Fruit fly (Drosophila melanogaster) whole organism, adult: ENCODE results near the gene Brr2.

ENCODE experiments used
- CG11617 ChIP-seq: fragments of 200-800 bp; sonication (Bioruptor generic); optimal IDR thresholded peaks from 2 replicates; lab custom pipeline; 2017; ENCODE audit warnings: mild to moderate bottlenecking, missing biosample characterization, missing genetic modification reagents, missing genetic modification characterization
- CG12768 ChIP-seq: fragments of 200-800 bp; sonication (Bioruptor generic); optimal IDR thresholded peaks from 2 replicates; lab custom pipeline; 2017; ENCODE audit warnings: missing biosample characterization, missing genetic modification characterization, mild to moderate bottlenecking, moderate library complexity, missing genetic modification reagents
- CG14711 ChIP-seq: fragments of 200-800 bp; sonication (Bioruptor generic); optimal IDR thresholded peaks from 2 replicates; lab custom pipeline; 2018; ENCODE audit warnings: missing biosample characterization, mild to moderate bottlenecking, missing genetic modification characterization, moderate library complexity
- CG1620 ChIP-seq: fragments of 200-800 bp; sonication (Bioruptor generic); optimal IDR thresholded peaks from 2 replicates; lab custom pipeline; 2016; ENCODE audit warnings: missing biosample characterization, missing genetic modification characterization
- CG33017 ChIP-seq: fragments of 200-800 bp; sonication (Bioruptor generic); optimal IDR thresholded peaks from 2 replicates; lab custom pipeline; 2018; ENCODE audit warnings: missing biosample characterization, mild to moderate bottlenecking, missing genetic modification characterization, moderate library complexity
- CG5204 ChIP-seq: fragments of 200-800 bp; sonication (Bioruptor generic); optimal IDR thresholded peaks from 2 replicates; lab custom pipeline; 2016; ENCODE audit warnings: missing biosample characterization, missing genetic modification characterization
- CG7045 ChIP-seq: fragments of 200-800 bp; sonication (Bioruptor generic); optimal IDR thresholded peaks from 2 replicates; lab custom pipeline; 2017; ENCODE audit warnings: missing biosample characterization, mild to moderate bottlenecking, missing genetic modification characterization
- CG7101 ChIP-seq: fragments of 200-800 bp; sonication (Bioruptor generic); optimal IDR thresholded peaks from 2 replicates; lab custom pipeline; 2018; ENCODE audit warnings: missing biosample characterization, mild to moderate bottlenecking, missing genetic modification characterization, moderate library complexity
- Clk ChIP-seq: fragments of 200-800 bp; sonication (Bioruptor generic); optimal IDR thresholded peaks from 2 replicates; lab custom pipeline; 2017; ENCODE audit warnings: missing biosample characterization, missing genetic modification characterization
- Crg-1 ChIP-seq: fragments of 200-800 bp; sonication (Bioruptor generic); optimal IDR thresholded peaks from 2 replicates; lab custom pipeline; 2016; ENCODE audit warnings: missing biosample characterization, missing genetic modification characterization
- Hr96 ChIP-seq: fragments of 200-800 bp; sonication (Bioruptor generic); optimal IDR thresholded peaks from 2 replicates; lab custom pipeline; 2016; ENCODE audit warnings: missing biosample characterization, missing genetic modification characterization
- Mnt ChIP-seq: fragments of 200-800 bp; sonication (Bioruptor generic); optimal IDR thresholded peaks from 2 replicates; lab custom pipeline; 2016; ENCODE audit warnings: missing biosample characterization, mild to moderate bottlenecking, missing genetic modification characterization
- bab1 ChIP-seq: fragments of 200-800 bp; sonication (Bioruptor generic); optimal IDR thresholded peaks from 3 replicates; lab custom pipeline; 2019; ENCODE audit warnings: missing biosample characterization, mild to moderate bottlenecking, missing genetic modification characterization, moderate library complexity
- cic ChIP-seq: fragments of 200-800 bp; sonication (Bioruptor generic); optimal IDR thresholded peaks from 2 replicates; lab custom pipeline; 2017; ENCODE audit warnings: missing biosample characterization, mild to moderate bottlenecking, missing genetic modification characterization, moderate library complexity
- cnc ChIP-seq, 2 experiments: fragments of >200 bp; optimal IDR thresholded peaks; 2 replicates each; lab custom pipeline; 2017
- kay ChIP-seq: fragments of 200-800 bp; sonication (Bioruptor generic); peaks from one replicate; lab custom pipeline; 2016; ENCODE audit warnings: missing biosample characterization, missing genetic modification characterization, borderline replicate concordance
- ovo ChIP-seq: fragments of 200-800 bp; sonication (Bioruptor generic); optimal IDR thresholded peaks from 2 replicates; lab custom pipeline; 2016; ENCODE audit warnings: missing biosample characterization, missing genetic modification characterization
- pad ChIP-seq: fragments of 200-800 bp; sonication (Bioruptor generic); optimal IDR thresholded peaks from 3 replicates; lab custom pipeline; 2017; ENCODE audit warnings: missing biosample characterization, missing genetic modification characterization, mild to moderate bottlenecking, moderate library complexity, missing genetic modification reagents
- tj ChIP-seq: fragments of 200-800 bp; sonication (Bioruptor generic); optimal IDR thresholded peaks from 3 replicates; lab custom pipeline; 2017; ENCODE audit warnings: missing biosample characterization, mild to moderate bottlenecking, missing genetic modification characterization, moderate library complexity
- toe ChIP-seq: fragments of 200-800 bp; sonication (Bioruptor generic); optimal IDR thresholded peaks from 2 replicates; lab custom pipeline; 2016; ENCODE audit warnings: missing biosample characterization, missing genetic modification characterization

Brr2 gene

dm6 chr3L:15968686-15969085 lies 1.0 kb upstream of the Brr2 start:
- peak; percentile 5 for TF ChIP-seq bab1 (GFP tag; lab: Kevin White, UChicago)
- TF ChIP-seq cic (GFP tag; lab: Kevin White, UChicago), result peak; percentile 50
- TF ChIP-seq Crg-1, result no peak

DNA sequence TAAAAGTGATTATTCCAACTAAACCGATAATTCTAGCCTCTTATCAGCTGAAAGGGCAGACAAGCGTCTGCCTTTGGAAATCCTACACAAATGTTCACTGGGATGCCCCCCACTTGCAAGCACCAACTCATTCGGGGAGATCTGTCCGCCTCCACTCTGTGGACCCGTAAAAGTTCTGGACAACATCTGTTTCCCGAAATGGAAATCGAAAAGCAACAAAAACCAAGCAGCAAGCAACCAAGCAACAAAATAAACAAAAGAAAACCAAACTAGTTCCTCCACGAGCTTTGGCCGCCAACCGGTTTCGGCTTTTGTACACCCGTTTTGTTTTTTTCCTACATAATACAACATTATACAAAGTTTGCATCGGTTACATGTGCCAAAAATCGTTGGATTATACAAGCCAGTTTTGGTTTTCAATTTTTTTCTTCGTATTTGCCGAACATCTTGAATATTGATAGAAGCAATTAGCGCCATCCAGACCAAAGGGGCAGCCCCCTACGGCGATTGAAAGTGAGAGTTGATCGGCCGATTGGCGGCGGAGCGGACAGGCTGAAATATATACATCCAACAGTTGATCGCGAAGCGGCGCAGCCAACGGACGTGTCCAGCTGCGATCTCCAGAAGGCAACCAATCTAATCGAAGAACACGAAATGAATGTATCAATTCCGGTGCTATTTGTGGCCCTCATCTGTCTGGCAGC lies 8.9 kb downstream of the Brr2 start, which contains the start of gene CG17032:
TSS of gene CG17032 (plus strand) at position 232 of the 704 bp plus-strand sequence.
- TF ChIP-seq CG11617 (GFP tag; lab: Kevin White, UChicago) (no peak), Crg-1 (no peak), CG14711 (no peak), tj (GFP tag; lab: Kevin White, UChicago) (no peak), toe (GFP tag; lab: Kevin White, UChicago) (no peak), cic (GFP tag; lab: Kevin White, UChicago) (no peak), ovo (GFP tag; lab: Kevin White, UChicago) (no peak), CG7101 (no peak), CG1620 (no peak), CG12768 (no peak), bab1 (GFP tag; lab: Kevin White, UChicago) (no peak), kay (GFP tag; lab: Kevin White, UChicago) (no peak), Hr96 (GFP tag; lab: Kevin White, UChicago) (no peak), cnc (optimal IDR thresholded peaks at IDR 0.05; lab: Kevin White, UChicago) (no peak), pad (no peak), Mnt (no peak), CG7045 (GFP tag; lab: Kevin White, UChicago) (no peak), Clk (GFP tag; lab: Kevin White, UChicago) (no peak), CG5204 (GFP tag; lab: Kevin White, UChicago) (no peak), CG33017 (tag; lab: Kevin White, UChicago) (no peak)

DNA sequence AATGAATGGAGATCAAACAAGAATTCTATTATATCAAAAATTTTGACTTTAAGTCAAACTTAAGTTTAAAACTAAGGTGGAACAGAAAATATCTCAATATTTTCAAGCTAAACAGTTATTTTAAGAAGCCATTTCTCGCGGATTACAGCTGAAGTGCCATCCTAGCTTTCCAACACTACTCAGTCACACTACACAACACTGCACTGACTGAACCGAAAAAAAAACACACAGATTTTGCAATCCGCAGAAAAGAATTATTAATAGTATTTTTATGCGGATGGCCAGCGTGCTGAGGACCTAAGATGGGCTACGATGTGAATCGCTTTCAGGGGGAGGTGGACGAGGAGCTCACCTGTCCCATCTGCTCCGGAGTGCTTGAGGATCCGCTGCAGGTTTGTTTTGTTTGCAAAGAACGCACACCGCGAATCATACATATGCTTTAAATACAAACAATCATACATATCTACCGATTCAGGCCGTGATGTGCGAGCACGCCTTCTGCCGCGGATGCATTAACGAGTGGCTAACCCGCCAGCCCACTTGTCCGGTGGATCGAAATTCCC lies 11.1 kb downstream of the Brr2 start, which contains the start of gene elgi:
TSS of gene elgi (plus strand) at position 103 of the 563 bp plus-strand sequence.
- TF ChIP-seq CG14711 (peak; percentile 51), CG1620 (peak; percentile 90), Crg-1 (peak; percentile 95), CG7101 (peak; percentile 77), ovo (GFP tag; lab: Kevin White, UChicago) (peak; percentile 73), CG7045 (GFP tag; lab: Kevin White, UChicago) (peak; percentile 73), kay (GFP tag; lab: Kevin White, UChicago) (no peak), CG12768 (peak; percentile 79), cic (GFP tag; lab: Kevin White, UChicago) (peak; percentile 71), cnc (optimal IDR thresholded peaks at IDR 0.05; lab: Kevin White, UChicago) (no peak), bab1 (GFP tag; lab: Kevin White, UChicago) (peak; percentile 48), pad (peak; percentile 70), Clk (GFP tag; lab: Kevin White, UChicago) (peak; percentile 41), CG11617 (GFP tag; lab: Kevin White, UChicago) (peak; percentile 66), Mnt (peak; percentile 80), CG33017 (tag; lab: Kevin White, UChicago) (peak; percentile 64), CG5204 (GFP tag; lab: Kevin White, UChicago) (peak; percentile 74), Hr96 (GFP tag; lab: Kevin White, UChicago) (peak; percentile 68), tj (GFP tag; lab: Kevin White, UChicago) (peak; percentile 43), toe (GFP tag; lab: Kevin White, UChicago) (peak; percentile 80)

- peak; percentile 73 for TF ChIP-seq tj (GFP tag; lab: Kevin White, UChicago)
- TF ChIP-seq Clk (GFP tag; lab: Kevin White, UChicago), result no peak
Measured at dm6 chr3L:15954784-15955427, 12.8 kb downstream of the Brr2 start, which contains the start of the genes Pka-C3 and GXIVsPLA2. Gene Pka-C3, minus strand, starts transcription at chr3L:15954797. Gene GXIVsPLA2, plus strand, starts transcription at chr3L:15955096.

DNA sequence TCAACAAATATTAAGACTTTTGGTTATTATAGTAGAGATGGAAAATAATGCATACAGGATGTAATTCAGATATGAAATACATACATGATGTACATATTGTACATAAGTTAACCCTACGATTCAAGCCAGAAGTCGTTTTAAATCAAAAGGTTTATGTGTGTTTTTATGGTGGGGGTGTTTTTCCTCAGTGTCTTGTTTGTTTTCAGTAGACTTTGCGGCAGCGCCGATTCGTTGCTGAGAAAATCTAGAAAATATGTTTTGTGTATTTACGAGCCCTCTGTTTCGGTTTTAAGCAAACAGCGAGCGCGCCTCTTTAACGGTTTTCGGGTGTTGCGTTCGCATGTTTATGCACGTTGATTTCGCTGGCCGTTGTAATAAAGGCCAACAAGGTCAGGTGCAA lies 13.8 kb downstream of the Brr2 start:
- TF ChIP-seq ovo (GFP tag; lab: Kevin White, UChicago) (no peak), tj (GFP tag; lab: Kevin White, UChicago) (no peak), kay (GFP tag; lab: Kevin White, UChicago) (no peak), bab1 (GFP tag; lab: Kevin White, UChicago) (no peak), Hr96 (GFP tag; lab: Kevin White, UChicago) (no peak), pad (no peak), CG5204 (GFP tag; lab: Kevin White, UChicago) (no peak), toe (GFP tag; lab: Kevin White, UChicago) (no peak)

DNA sequence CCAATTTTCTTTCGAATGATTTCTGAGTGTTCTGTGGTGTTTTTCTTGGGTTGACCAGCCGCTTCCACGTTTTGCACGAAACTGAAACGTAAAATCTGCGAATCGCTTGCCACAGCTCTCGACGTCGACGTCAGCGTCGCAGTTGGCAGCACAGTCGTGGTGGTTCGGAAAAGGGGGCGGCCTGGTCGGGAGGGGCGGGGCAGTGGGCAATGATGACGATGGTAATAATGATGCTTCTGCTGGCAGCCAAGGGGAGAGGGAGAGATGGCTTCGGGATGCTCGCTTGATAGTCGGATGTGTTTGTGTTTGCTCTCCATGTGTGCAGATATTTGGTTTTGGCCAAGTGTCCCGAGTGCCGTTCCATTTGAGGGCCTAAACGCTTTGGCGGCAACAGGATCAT lies 14.8 kb downstream of the Brr2 start:
- TF ChIP-seq CG7101 (no peak), bab1 (GFP tag; lab: Kevin White, UChicago) (no peak), CG7045 (GFP tag; lab: Kevin White, UChicago) (no peak), CG14711 (no peak), CG1620 (no peak), cic (GFP tag; lab: Kevin White, UChicago) (no peak), CG5204 (GFP tag; lab: Kevin White, UChicago) (no peak), tj (GFP tag; lab: Kevin White, UChicago) (no peak), CG33017 (tag; lab: Kevin White, UChicago) (no peak), cnc (optimal IDR thresholded peaks at IDR 0.05; lab: Kevin White, UChicago) (no peak), pad (no peak), Hr96 (GFP tag; lab: Kevin White, UChicago) (no peak), toe (GFP tag; lab: Kevin White, UChicago) (no peak), CG11617 (GFP tag; lab: Kevin White, UChicago) (no peak), ovo (GFP tag; lab: Kevin White, UChicago) (no peak), Crg-1 (no peak), Mnt (no peak), kay (GFP tag; lab: Kevin White, UChicago) (no peak)
